Worm (Caenorhabditis elegans): ENCODE results near the gene ttbk-4.

DNA sequence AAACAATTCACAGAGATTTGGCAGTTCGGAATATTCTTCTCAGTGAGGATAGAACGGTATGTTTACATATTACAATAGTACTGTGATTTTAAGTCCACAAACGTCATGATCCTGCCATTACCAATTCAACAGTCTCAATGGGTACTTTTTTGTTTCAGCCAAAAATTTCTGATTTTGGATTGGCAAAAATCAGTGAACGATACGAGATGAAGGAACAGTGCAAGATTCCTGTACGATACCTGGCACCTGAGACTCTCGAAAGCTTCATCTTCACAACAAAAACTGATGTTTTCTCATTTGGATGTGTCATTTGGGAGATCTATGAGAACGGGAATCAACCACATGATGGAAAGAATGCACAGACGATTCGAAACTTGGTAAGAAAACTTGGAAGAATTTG is 3.1 kb upstream of the ttbk-4 start:
- TF ChIP-seq tbx-2 (tag; optimal IDR thresholded peaks at IDR 0.05) (no peak), ceh-2 (tag; optimal IDR thresholded peaks at IDR 0.05) (no peak), unc-55 (GFP tag; optimal IDR thresholded peaks at IDR 0.05) (no peak)

Measured in whole organism, late embryonic.